Worm (Caenorhabditis elegans): ENCODE data around the gene btb-7.

ce11 chrII:1714772-1715353 is 1.8 kb downstream of the btb-7 start, which contains the start of gene btb-6:
- TF ChIP-seq dao-5 (tag; optimal IDR thresholded peaks at IDR 0.05) (no peak), him-1 (tag; optimal IDR thresholded peaks at IDR 0.05) (no peak), W03F9.2 (tag; optimal IDR thresholded peaks at IDR 0.05) (no peak)

Measured in whole organism, L4/young adult.